Fruit fly (Drosophila melanogaster): Measurements from ENCODE around the gene CG4572.

Gene CG4572

DNA sequence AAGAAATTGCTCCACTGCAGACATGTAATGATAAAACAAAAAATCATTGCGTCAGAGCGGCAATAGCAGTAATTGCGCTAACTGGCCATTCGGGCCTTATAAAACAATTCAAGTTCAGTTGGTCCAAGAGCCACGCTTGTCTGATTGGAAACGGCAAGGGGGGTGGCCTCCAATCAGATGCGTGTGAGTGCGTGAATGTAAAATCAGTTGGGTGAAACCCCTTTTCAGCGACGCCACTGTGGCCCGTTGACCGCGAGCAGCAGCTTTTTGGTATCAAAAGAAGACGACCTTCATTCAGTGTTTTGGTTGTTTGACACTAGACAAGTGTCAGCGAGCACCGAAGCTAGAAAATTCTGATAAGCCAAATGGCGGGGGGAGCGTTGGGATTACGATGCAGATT, 38.1 kb upstream of the CG4572 start (continued):
- TF ChIP-seq CG2120 (GFP tag; optimal IDR thresholded peaks at IDR 0.05), result peak; percentile 31
- TF ChIP-seq Nf-YA (GFP tag; IDR thresholded peaks at IDR 0.05), result no peak
- peak; percentile 36 for TF ChIP-seq Nf-YC (tag; optimal IDR thresholded peaks at IDR 0.05)
- TF ChIP-seq Sry-β (GFP tag; optimal IDR thresholded peaks at IDR 0.05), result no peak
- no peak for TF ChIP-seq mirr (GFP tag; optimal IDR thresholded peaks at IDR 0.05)
- TF ChIP-seq lola (GFP tag; optimal IDR thresholded peaks at IDR 0.05), result no peak
- TF ChIP-seq Elba2 (GFP tag; optimal IDR thresholded peaks at IDR 0.05), result peak; percentile 28
- TF ChIP-seq insv (GFP tag; optimal IDR thresholded peaks at IDR 0.05), result peak; percentile 82 to 97
- TF ChIP-seq Fer1 (GFP tag; optimal IDR thresholded peaks at IDR 0.05), result peak; percentile 43
- no peak for TF ChIP-seq tio (GFP tag; optimal IDR thresholded peaks at IDR 0.05)
- TF ChIP-seq dpn (GFP tag; optimal IDR thresholded peaks at IDR 0.05), result peak in 1 of 2 experiments; percentile 20
- TF ChIP-seq Sry-δ (GFP tag; optimal IDR thresholded peaks at IDR 0.05), result no peak
- no peak for TF ChIP-seq hkb (optimal IDR thresholded peaks at IDR 0.05)
- TF ChIP-seq hkb (GFP tag; IDR thresholded peaks at IDR 0.05), result no peak
- TF ChIP-seq CG2199 (GFP tag; IDR thresholded peaks at IDR 0.05), result 0 out of 3 replicates have a peak, but pooled peaks have one; percentile 42
- no peak for TF ChIP-seq CG7987 (GFP tag; optimal IDR thresholded peaks at IDR 0.05)
- no peak for TF ChIP-seq fd102C (GFP tag; optimal IDR thresholded peaks at IDR 0.05)
- TF ChIP-seq Ada2b (GFP tag; IDR thresholded peaks at IDR 0.05), result peak; percentile 25; the same call in 1 of the 2 replicates
- no peak for TF ChIP-seq CG7357 (GFP tag; IDR thresholded peaks at IDR 0.05)
- TF ChIP-seq CG3065 (GFP tag; optimal IDR thresholded peaks at IDR 0.05), result no peak
- TF ChIP-seq CG32532 (GFP tag; IDR thresholded peaks at IDR 0.05), result peak; percentile 47; the same call in 1 of the 2 replicates
- no peak for TF ChIP-seq Neu2 (GFP tag; optimal IDR thresholded peaks at IDR 0.05; ENCODE audit: borderline replicate concordance)
- TF ChIP-seq CG6791 (GFP tag; IDR thresholded peaks at IDR 0.05; ENCODE audit: partially characterized antibody), result no peak
- no peak for TF ChIP-seq dati (GFP tag; IDR thresholded peaks at IDR 0.05)

DNA sequence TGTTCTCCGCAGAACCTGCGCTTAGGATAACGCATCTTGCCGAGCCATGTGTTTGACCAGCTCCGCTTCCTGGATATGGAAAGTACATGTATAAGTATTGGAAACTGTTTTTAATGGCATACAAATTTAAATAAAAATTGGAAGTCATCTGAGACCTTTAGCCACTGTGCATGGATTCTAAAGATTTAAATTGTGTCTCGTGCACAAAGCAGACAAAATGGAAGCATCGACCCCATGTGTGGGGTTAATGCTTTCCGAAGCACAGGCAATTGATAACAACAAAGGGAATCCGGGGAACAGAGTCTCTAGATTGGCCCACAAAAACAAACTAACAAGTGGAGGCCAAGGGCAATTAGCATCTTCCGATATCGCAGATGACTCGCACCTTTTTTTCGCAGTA, 37.5 kb upstream of the CG4572 start:
- TF ChIP-seq CG31365 (tag; optimal IDR thresholded peaks at IDR 0.05) (no peak), CG8388 (GFP tag; optimal IDR thresholded peaks at IDR 0.05) (no peak), sqz (GFP tag; optimal IDR thresholded peaks at IDR 0.05) (no peak), CG7372 (GFP tag; IDR thresholded peaks at IDR 0.05) (no peak)

DNA sequence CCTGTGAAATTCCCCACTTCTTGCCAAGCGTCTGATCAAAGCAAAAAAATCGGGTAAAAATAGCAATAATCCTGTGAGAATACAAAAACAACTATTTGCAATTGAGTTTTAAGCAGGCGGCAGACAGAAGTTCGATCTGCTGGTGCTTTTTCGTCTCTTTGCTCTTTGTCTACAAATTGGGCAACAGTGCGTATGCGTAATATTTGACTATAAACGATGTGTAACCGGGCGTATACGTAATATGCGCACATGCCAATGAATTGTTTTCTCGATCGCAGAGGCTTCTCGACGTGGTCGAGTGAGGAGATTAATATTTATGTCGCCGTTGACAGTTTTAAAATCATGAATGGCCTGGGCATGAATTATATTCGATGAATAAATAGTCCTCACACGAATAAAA, 31.1 kb upstream of the CG4572 start:
- TF ChIP-seq CG10959 (GFP tag; IDR thresholded peaks at IDR 0.05) (0 out of 2 replicates have a peak, but pooled peaks have one; percentile 17), ara (GFP tag; IDR thresholded peaks at IDR 0.05) (no peak), CG10979 (tag; optimal IDR thresholded peaks at IDR 0.05) (peak; percentile 6), CG9797 (GFP tag; optimal IDR thresholded peaks at IDR 0.05) (no peak), CG12236 (GFP tag; optimal IDR thresholded peaks at IDR 0.05) (no peak), C15 (GFP tag; IDR thresholded peaks at IDR 0.05) (no peak), Hr78 (GFP tag; optimal IDR thresholded peaks at IDR 0.05) (no peak), Pdp1 (GFP tag; optimal IDR thresholded peaks at IDR 0.05) (peak in 1 of 2 experiments; percentile 62), Fer2 (tag; optimal IDR thresholded peaks at IDR 0.05) (no peak), ase (GFP tag; IDR thresholded peaks at IDR 0.05) (no peak), Oaz (GFP tag; IDR thresholded peaks at IDR 0.05) (no peak), CG7372 (GFP tag; IDR thresholded peaks at IDR 0.05) (peak; percentile 93), corto (GFP tag; optimal IDR thresholded peaks at IDR 0.05) (no peak), CG17802 (tag; optimal IDR thresholded peaks at IDR 0.05) (no peak), Awh (GFP tag; IDR thresholded peaks at IDR 0.05) (no peak), HLH54F (GFP tag; optimal IDR thresholded peaks at IDR 0.05) (no peak)
